Worm (Caenorhabditis elegans) whole organism, young adult: Measurements from ENCODE around the gene mcm-3.
A peak's percentile ranks its signal among the peaks of the same experiment; 100 is the strongest.

Experiments used
- B0019.2 ChIP-seq: fragments of 200-800 bp; sonication (Bioruptor generic); conservative IDR thresholded peaks from 2 replicates; pipeline ENCODE4 v1.3.6; 2022; ENCODE audit warnings: missing genetic modification reagents, missing genetic modification characterization, missing compliant biosample characterization
- B0261.1 ChIP-seq: sonication (generic microtip); optimal IDR thresholded peaks from 2 replicates; lab custom pipeline; 2016; ENCODE audit warnings: mild to moderate bottlenecking, missing genetic modification characterization, moderate library complexity, missing compliant biosample characterization
- C06A6.2 ChIP-seq: fragments of 200-800 bp; sonication (Bioruptor generic); conservative IDR thresholded peaks from 2 replicates; pipeline ENCODE4 v1.3.6; 2022; ENCODE audit warnings: missing genetic modification characterization, missing compliant biosample characterization
- F49E8.2 ChIP-seq: sonication (generic microtip); optimal IDR thresholded peaks from 3 replicates; lab custom pipeline; 2017; ENCODE audit warnings: missing genetic modification characterization, mild to moderate bottlenecking, missing compliant biosample characterization, antibody characterized with exemption, moderate library complexity; ENCODE audit not compliant: insufficient read depth
- F57A8.1 ChIP-seq: fragments of 200-800 bp; sonication (Bioruptor generic); optimal IDR thresholded peaks from 2 replicates; lab custom pipeline; 2018; ENCODE audit warnings: mild to moderate bottlenecking, missing genetic modification characterization, moderate library complexity, missing compliant biosample characterization
- K12H6.12 ChIP-seq: fragments of 200-800 bp; sonication (Bioruptor generic); optimal IDR thresholded peaks from 2 replicates; lab custom pipeline; 2018; ENCODE audit warnings: mild to moderate bottlenecking, missing genetic modification characterization, missing compliant biosample characterization
- T26A5.8 ChIP-seq: sonication (generic microtip); optimal IDR thresholded peaks from 2 replicates; lab custom pipeline; 2016; ENCODE audit warnings: missing genetic modification characterization, missing compliant biosample characterization
- Y53G8AR.9 ChIP-seq: fragments of 200-800 bp; sonication (Bioruptor generic); conservative IDR thresholded peaks from 2 replicates; pipeline ENCODE4 v1.3.6; 2022; ENCODE audit warnings: missing genetic modification reagents, missing genetic modification characterization, missing compliant biosample characterization
- Y79H2A.3 ChIP-seq: fragments of 200-800 bp; sonication (Bioruptor generic); conservative IDR thresholded peaks from 2 replicates; pipeline ENCODE4 v1.3.6; 2022; ENCODE audit warnings: missing genetic modification reagents, missing genetic modification characterization, missing compliant biosample characterization
- Y95B8A.8 ChIP-seq: fragments of 200-800 bp; sonication (Bioruptor generic); IDR thresholded peaks from 2 replicates; pipeline ENCODE4 v1.3.6; 2022; ENCODE audit warnings: missing genetic modification reagents, missing genetic modification characterization, missing compliant biosample characterization
- aptf-2 ChIP-seq: fragments of 200-800 bp; sonication (Bioruptor generic); conservative IDR thresholded peaks from 2 replicates; pipeline ENCODE4 v1.3.6; 2022; ENCODE audit warnings: missing genetic modification reagents, missing genetic modification characterization, missing compliant biosample characterization
- aptf-3 ChIP-seq: fragments of 200-800 bp; sonication (Bioruptor generic); IDR thresholded peaks from 2 replicates; pipeline ENCODE4 v1.3.6; 2022; ENCODE audit warnings: missing genetic modification characterization, missing compliant biosample characterization
- atf-7 ChIP-seq: sonication (generic microtip); optimal IDR thresholded peaks from 2 replicates; lab custom pipeline; 2017; ENCODE audit warnings: mild to moderate bottlenecking, missing genetic modification characterization, missing compliant biosample characterization
- bed-2 ChIP-seq: fragments of 200-800 bp; sonication (Bioruptor generic); IDR thresholded peaks from 2 replicates; pipeline ENCODE4 v1.3.6; 2022; ENCODE audit warnings: missing genetic modification reagents, missing genetic modification characterization, missing compliant biosample characterization
- cebp-2 ChIP-seq: fragments of 200-800 bp; sonication (Bioruptor generic); IDR thresholded peaks from 2 replicates; pipeline ENCODE4 v1.3.6; 2022; ENCODE audit warnings: missing genetic modification characterization, missing compliant biosample characterization
- ceh-100 ChIP-seq: fragments of 200-800 bp; sonication (Bioruptor generic); IDR thresholded peaks from 2 replicates; pipeline ENCODE4 v1.3.6; 2022; ENCODE audit warnings: missing genetic modification reagents, missing genetic modification characterization, missing compliant biosample characterization
- ceh-58 ChIP-seq: fragments of 200-800 bp; sonication (Bioruptor generic); IDR thresholded peaks from 2 replicates; pipeline ENCODE4 v1.3.6; 2022; ENCODE audit warnings: missing genetic modification characterization, missing compliant biosample characterization
- ceh-91 ChIP-seq: fragments of 200-800 bp; sonication (Bioruptor generic); IDR thresholded peaks from 2 replicates; pipeline ENCODE4 v1.3.6; 2022; ENCODE audit warnings: missing genetic modification reagents, missing genetic modification characterization, missing compliant biosample characterization
- dox-1 ChIP-seq: fragments of 200-800 bp; sonication (Bioruptor generic); IDR thresholded peaks from 2 replicates; pipeline ENCODE4 v1.3.6; 2022; ENCODE audit warnings: missing genetic modification reagents, missing genetic modification characterization, missing compliant biosample characterization
- dpl-1 ChIP-seq: fragments of 150-350 bp; optimal IDR thresholded peaks from 2 replicates; lab custom pipeline; 2014; ENCODE audit warnings: missing biosample characterization, missing genetic modification reagents, missing genetic modification characterization
- efl-1 ChIP-seq: fragments of 150-350 bp; optimal IDR thresholded peaks from 2 replicates; lab custom pipeline; 2014; ENCODE audit warnings: missing biosample characterization, missing genetic modification reagents, missing genetic modification characterization
- egl-44 ChIP-seq: fragments of 200-800 bp; sonication (Bioruptor generic); IDR thresholded peaks from 2 replicates; pipeline ENCODE4 v1.3.6; 2022; ENCODE audit warnings: missing genetic modification reagents, missing genetic modification characterization, missing compliant biosample characterization
- fkh-3 ChIP-seq: sonication (generic microtip); optimal IDR thresholded peaks from 2 replicates; lab custom pipeline; 2016; ENCODE audit warnings: mild to moderate bottlenecking, missing genetic modification characterization, missing compliant biosample characterization
- him-1 ChIP-seq: sonication (generic microtip); optimal IDR thresholded peaks from 2 replicates; lab custom pipeline; 2016; ENCODE audit warnings: missing genotype, missing genetic modification reagents, missing genetic modification characterization, missing compliant biosample characterization
- hlh-26 ChIP-seq: fragments of 200-800 bp; sonication (Bioruptor generic); conservative IDR thresholded peaks from 2 replicates; pipeline ENCODE4 v1.3.6; 2022; ENCODE audit warnings: missing genetic modification reagents, missing genetic modification characterization, missing compliant biosample characterization
- hmg-1.2 ChIP-seq: fragments of 200-800 bp; sonication (Bioruptor generic); IDR thresholded peaks from 2 replicates; pipeline ENCODE4 v1.3.6; 2022; ENCODE audit warnings: missing genetic modification reagents, missing genetic modification characterization, missing compliant biosample characterization
- hsf-1 ChIP-seq: fragments of 200-800 bp; sonication (Bioruptor generic); IDR thresholded peaks from 2 replicates; pipeline ENCODE4 v1.3.6; 2022; ENCODE audit warnings: missing genetic modification reagents, missing genetic modification characterization, missing compliant biosample characterization
- lin-26 ChIP-seq: fragments of 200-800 bp; sonication (Bioruptor generic); IDR thresholded peaks from 2 replicates; pipeline ENCODE4 v1.3.6; 2022; ENCODE audit warnings: missing genetic modification reagents, missing genetic modification characterization, missing compliant biosample characterization
- lin-35 ChIP-seq, 3 experiments: fragments of 150-350 bp in 2 of 3; sonication (generic microtip) in 1 of 3; optimal IDR thresholded peaks; 2 replicates each; lab custom pipeline; 2014 to 2018; ENCODE audit warnings: missing biosample characterization in 3 of 3, missing genetic modification characterization in 3 of 3, missing genetic modification reagents in 3 of 3
- lir-1 ChIP-seq: fragments of 200-800 bp; sonication (Bioruptor generic); conservative IDR thresholded peaks from 2 replicates; pipeline ENCODE4 v1.3.6; 2022; ENCODE audit warnings: missing genetic modification reagents, missing genetic modification characterization, missing compliant biosample characterization
- madf-3 ChIP-seq: fragments of 200-800 bp; sonication (Bioruptor generic); IDR thresholded peaks from 2 replicates; pipeline ENCODE4 v1.3.6; 2022; ENCODE audit warnings: missing genetic modification reagents, missing genetic modification characterization, missing compliant biosample characterization
- madf-8 ChIP-seq: fragments of 200-800 bp; sonication (Bioruptor generic); conservative IDR thresholded peaks from 2 replicates; pipeline ENCODE4 v1.3.6; 2022; ENCODE audit warnings: missing genetic modification reagents, missing genetic modification characterization, missing compliant biosample characterization
- mcd-1 ChIP-seq: fragments of 200-800 bp; sonication (Bioruptor generic); IDR thresholded peaks from 2 replicates; pipeline ENCODE4 v1.3.6; 2022; ENCODE audit warnings: missing genetic modification reagents, missing genetic modification characterization, missing compliant biosample characterization
- mes-4 ChIP-seq: sonication (generic microtip); optimal IDR thresholded peaks from 2 replicates; lab custom pipeline; 2016; ENCODE audit warnings: missing genotype, missing genetic modification characterization, missing compliant biosample characterization
- mxl-1 ChIP-seq: sonication (generic microtip); optimal IDR thresholded peaks from 2 replicates; lab custom pipeline; 2016; ENCODE audit warnings: missing genetic modification characterization, missing compliant biosample characterization
- nfya-1 ChIP-seq: sonication (generic microtip); optimal IDR thresholded peaks from 2 replicates; lab custom pipeline; 2017; ENCODE audit warnings: antibody characterized with exemption, missing compliant biosample characterization, missing genetic modification characterization, borderline replicate concordance; ENCODE audit not compliant: insufficient read depth
- nfya-2 ChIP-seq: fragments of 200-800 bp; sonication (Bioruptor generic); IDR thresholded peaks from 2 replicates; pipeline ENCODE4 v1.3.6; 2022; ENCODE audit warnings: missing genetic modification reagents, missing genetic modification characterization, missing compliant biosample characterization
- rcor-1 ChIP-seq: fragments of 200-800 bp; sonication (Bioruptor generic); IDR thresholded peaks from 2 replicates; pipeline ENCODE4 v1.3.6; 2022; ENCODE audit warnings: missing genetic modification reagents, missing genetic modification characterization, missing compliant biosample characterization
- rec-8 ChIP-seq, 2 experiments: sonication (generic microtip); optimal IDR thresholded peaks; 2 replicates each; lab custom pipeline; 2016; ENCODE audit warnings: mild to moderate bottlenecking in 2 of 2, missing genetic modification characterization in 2 of 2, missing genetic modification reagents in 2 of 2, missing genotype in 2 of 2, missing biosample characterization in 1 of 2, missing compliant biosample characterization in 1 of 2, moderate library complexity in 1 of 2
- rpc-1 ChIP-seq, 2 experiments: fragments of 150-350 bp in 1 of 2; sonication (generic microtip) in 1 of 2; optimal IDR thresholded peaks; 2 replicates each; lab custom pipeline; 2014 to 2018; ENCODE audit warnings: missing biosample characterization in 1 of 2, missing genetic modification characterization in 1 of 2, missing genetic modification reagents in 1 of 2, missing genotype in 1 of 2
- snpc-1.3 ChIP-seq: sonication (generic microtip); optimal IDR thresholded peaks from 2 replicates; lab custom pipeline; 2017; ENCODE audit warnings: missing genetic modification characterization, mild to moderate bottlenecking, missing compliant biosample characterization, antibody characterized with exemption, moderate library complexity, missing genotype, missing genetic modification reagents; ENCODE audit not compliant: insufficient read depth
- snpc-4 ChIP-seq, 5 experiments: fragments of 150-350 bp in 1 of 5; sonication (generic microtip) in 4 of 5; optimal IDR thresholded peaks; 2 replicates each; lab custom pipeline; 2014 to 2018; ENCODE audit warnings: missing genetic modification characterization in 5 of 5, missing biosample characterization in 3 of 5, antibody characterized with exemption in 2 of 5, mild to moderate bottlenecking in 2 of 5, missing compliant biosample characterization in 2 of 5, missing genotype in 2 of 5, moderate library complexity in 2 of 5, missing genetic modification reagents in 1 of 5
- sptf-2 ChIP-seq: fragments of 200-800 bp; sonication (Bioruptor generic); optimal IDR thresholded peaks from 2 replicates; lab custom pipeline; 2018; ENCODE audit warnings: mild to moderate bottlenecking, missing genetic modification characterization, missing compliant biosample characterization
- tbp1 ChIP-seq: fragments of 200-800 bp; sonication (Bioruptor generic); optimal IDR thresholded peaks from 2 replicates; lab custom pipeline; 2018; ENCODE audit warnings: mild to moderate bottlenecking, missing genetic modification characterization, missing compliant biosample characterization
- zim-3 ChIP-seq: sonication (generic microtip); optimal IDR thresholded peaks from 2 replicates; lab custom pipeline; 2017; ENCODE audit warnings: mild to moderate bottlenecking, missing genetic modification characterization, moderate library complexity, missing compliant biosample characterization
- ztf-28 ChIP-seq: fragments of 200-800 bp; sonication (Bioruptor generic); IDR thresholded peaks from 2 replicates; pipeline ENCODE4 v1.3.6; 2022; ENCODE audit warnings: missing genetic modification reagents, missing genetic modification characterization, missing compliant biosample characterization
- ztf-6 ChIP-seq: fragments of 200-800 bp; sonication (Bioruptor generic); IDR thresholded peaks from 2 replicates; pipeline ENCODE4 v1.3.6; 2022; ENCODE audit warnings: missing genetic modification reagents, missing genetic modification characterization, missing compliant biosample characterization

Gene mcm-3

DNA sequence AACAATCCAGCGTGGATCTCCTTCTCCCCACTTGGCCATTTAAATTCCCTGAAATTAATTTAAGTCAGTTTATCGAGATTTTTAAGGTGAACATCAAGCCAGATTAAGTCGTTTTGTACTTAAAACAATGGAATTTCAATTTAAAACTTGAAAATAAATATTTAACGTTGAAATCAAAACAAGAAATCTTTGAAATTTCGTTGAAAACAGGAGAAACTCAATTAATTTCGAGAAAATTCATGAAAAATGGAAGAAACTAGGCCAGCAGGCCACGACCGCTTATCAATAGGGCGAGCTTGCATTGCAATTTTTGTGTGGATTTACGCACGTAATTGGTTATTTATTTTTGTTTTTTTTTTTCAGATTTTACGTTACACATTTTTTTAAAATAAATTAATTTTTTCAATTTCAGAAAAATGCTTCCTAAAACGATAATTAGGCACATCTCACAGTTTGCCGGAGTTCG, 26.0 kb upstream of the mcm-3 start, which contains the start of the genes ahsa-1 and C01G10.7 (continued):
- TF ChIP-seq lir-1 (peak; percentile 82), hmg-1.2 (GFP tag; lab: Robert Waterston, UW) (peak; percentile 51; the same call in 1 of the 2 replicates), Y53G8AR.9 (peak; percentile 76; the same call in 1 of the 2 replicates), K12H6.12 (tag; lab: Kevin White, UChicago) (peak; percentile 70), B0261.1 (tag; lab: Kevin White, UChicago) (peak; percentile 37), zim-3 (tag; lab: Kevin White, UChicago) (no peak), cebp-2 (GFP tag; lab: Robert Waterston, UW) (no peak), lin-26 (GFP tag; lab: Robert Waterston, UW) (0 out of 2 replicates have a peak, but pooled peaks have one; percentile 8), aptf-2 (peak; percentile 90), dox-1 (GFP tag; lab: Robert Waterston, UW) (peak; percentile 93), C06A6.2 (GFP tag; lab: Robert Waterston, UW) (no peak), F57A8.1 (GFP tag; lab: Kevin White, UChicago) (no peak), him-1 (peak; percentile 26), lin-35 (GFP tag; optimal IDR thresholded peaks at IDR 0.05; lab: Kevin White, UChicago) (no peak), rec-8 (tag; optimal IDR thresholded peaks at IDR 0.05; lab: Kevin White, UChicago) (peak; percentile 74 to 82), aptf-3 (GFP tag; lab: Robert Waterston, UW) (no peak), dpl-1 (no peak), bed-2 (GFP tag; lab: Robert Waterston, UW) (peak; percentile 94), rpc-1 (optimal IDR thresholded peaks at IDR 0.05; lab: Kevin White, UChicago) (peak; percentile 31), rpc-1 (tag; optimal IDR thresholded peaks at IDR 0.05; lab: Kevin White, UChicago) (no peak), mcd-1 (GFP tag; lab: Robert Waterston, UW) (peak; percentile 98), madf-3 (GFP tag; lab: Robert Waterston, UW) (no peak), mes-4 (tag; lab: Kevin White, UChicago) (no peak), sptf-2 (peak; percentile 41), F49E8.2 (tag; lab: Kevin White, UChicago) (peak; percentile 24), T26A5.8 (tag; lab: Kevin White, UChicago) (no peak), hlh-26 (no peak), ztf-6 (GFP tag; lab: Robert Waterston, UW) (peak; percentile 83), egl-44 (GFP tag; lab: Robert Waterston, UW) (peak; percentile 80), tbp1 (no peak), ceh-91 (peak; percentile 90), hsf-1 (GFP tag; lab: Robert Waterston, UW) (peak; percentile 97), nfya-1 (tag; lab: Kevin White, UChicago) (no peak), ceh-100 (GFP tag; lab: Robert Waterston, UW) (peak; percentile 72), ceh-58 (no peak), B0019.2 (GFP tag; lab: Robert Waterston, UW) (peak; percentile 82; the same call in 1 of the 2 replicates), mxl-1 (tag; lab: Kevin White, UChicago) (no peak), fkh-3 (tag; lab: Kevin White, UChicago) (no peak), snpc-4 (GFP tag; optimal IDR thresholded peaks at IDR 0.05; lab: Kevin White, UChicago) (no peak), snpc-4 (tag; optimal IDR thresholded peaks at IDR 0.05; lab: Kevin White, UChicago) (peak in 3 of 4 experiments; percentile 69 to 85 (median 74)), efl-1 (GFP tag; lab: Kevin White, UChicago) (peak; percentile 57), Y79H2A.3 (GFP tag; lab: Robert Waterston, UW) (peak; percentile 77), Y95B8A.8 (peak; percentile 81; the same call in 1 of the 2 replicates), snpc-1.3 (tag; lab: Kevin White, UChicago) (peak; percentile 65), madf-8 (peak; percentile 74), atf-7 (tag; lab: Kevin White, UChicago) (peak; percentile 63), ztf-28 (GFP tag; lab: Robert Waterston, UW) (peak; percentile 93), nfya-2 (GFP tag; lab: Robert Waterston, UW) (no peak), rcor-1 (GFP tag; lab: Robert Waterston, UW) (peak; percentile 84)
